Fruit fly (Drosophila melanogaster) whole organism, adult: Measurements from ENCODE around the gene Acyp2.

Experiments
- CG11617 ChIP-seq: fragments of 200-800 bp; sonication (Bioruptor generic); optimal IDR thresholded peaks from 2 replicates; lab custom pipeline; 2017; ENCODE audit warnings: mild to moderate bottlenecking, missing biosample characterization, missing genetic modification reagents, missing genetic modification characterization
- CG12768 ChIP-seq: fragments of 200-800 bp; sonication (Bioruptor generic); optimal IDR thresholded peaks from 2 replicates; lab custom pipeline; 2017; ENCODE audit warnings: missing biosample characterization, missing genetic modification characterization, mild to moderate bottlenecking, moderate library complexity, missing genetic modification reagents
- CG14711 ChIP-seq: fragments of 200-800 bp; sonication (Bioruptor generic); optimal IDR thresholded peaks from 2 replicates; lab custom pipeline; 2018; ENCODE audit warnings: missing biosample characterization, mild to moderate bottlenecking, missing genetic modification characterization, moderate library complexity
- CG1620 ChIP-seq: fragments of 200-800 bp; sonication (Bioruptor generic); optimal IDR thresholded peaks from 2 replicates; lab custom pipeline; 2016; ENCODE audit warnings: missing biosample characterization, missing genetic modification characterization
- CG33017 ChIP-seq: fragments of 200-800 bp; sonication (Bioruptor generic); optimal IDR thresholded peaks from 2 replicates; lab custom pipeline; 2018; ENCODE audit warnings: missing biosample characterization, mild to moderate bottlenecking, missing genetic modification characterization, moderate library complexity
- CG5204 ChIP-seq: fragments of 200-800 bp; sonication (Bioruptor generic); optimal IDR thresholded peaks from 2 replicates; lab custom pipeline; 2016; ENCODE audit warnings: missing biosample characterization, missing genetic modification characterization
- CG7045 ChIP-seq: fragments of 200-800 bp; sonication (Bioruptor generic); optimal IDR thresholded peaks from 2 replicates; lab custom pipeline; 2017; ENCODE audit warnings: missing biosample characterization, mild to moderate bottlenecking, missing genetic modification characterization
- CG7101 ChIP-seq: fragments of 200-800 bp; sonication (Bioruptor generic); optimal IDR thresholded peaks from 2 replicates; lab custom pipeline; 2018; ENCODE audit warnings: missing biosample characterization, mild to moderate bottlenecking, missing genetic modification characterization, moderate library complexity
- Clk ChIP-seq: fragments of 200-800 bp; sonication (Bioruptor generic); optimal IDR thresholded peaks from 2 replicates; lab custom pipeline; 2017; ENCODE audit warnings: missing biosample characterization, missing genetic modification characterization
- Crg-1 ChIP-seq: fragments of 200-800 bp; sonication (Bioruptor generic); optimal IDR thresholded peaks from 2 replicates; lab custom pipeline; 2016; ENCODE audit warnings: missing biosample characterization, missing genetic modification characterization
- Hr96 ChIP-seq: fragments of 200-800 bp; sonication (Bioruptor generic); optimal IDR thresholded peaks from 2 replicates; lab custom pipeline; 2016; ENCODE audit warnings: missing biosample characterization, missing genetic modification characterization
- Mnt ChIP-seq: fragments of 200-800 bp; sonication (Bioruptor generic); optimal IDR thresholded peaks from 2 replicates; lab custom pipeline; 2016; ENCODE audit warnings: missing biosample characterization, mild to moderate bottlenecking, missing genetic modification characterization
- bab1 ChIP-seq: fragments of 200-800 bp; sonication (Bioruptor generic); optimal IDR thresholded peaks from 3 replicates; lab custom pipeline; 2019; ENCODE audit warnings: missing biosample characterization, mild to moderate bottlenecking, missing genetic modification characterization, moderate library complexity
- cic ChIP-seq: fragments of 200-800 bp; sonication (Bioruptor generic); optimal IDR thresholded peaks from 2 replicates; lab custom pipeline; 2017; ENCODE audit warnings: missing biosample characterization, mild to moderate bottlenecking, missing genetic modification characterization, moderate library complexity
- cnc ChIP-seq, 2 experiments: fragments of >200 bp; optimal IDR thresholded peaks; 2 replicates each; lab custom pipeline; 2017
- kay ChIP-seq: fragments of 200-800 bp; sonication (Bioruptor generic); peaks from one replicate; lab custom pipeline; 2016; ENCODE audit warnings: missing biosample characterization, missing genetic modification characterization, borderline replicate concordance
- ovo ChIP-seq: fragments of 200-800 bp; sonication (Bioruptor generic); optimal IDR thresholded peaks from 2 replicates; lab custom pipeline; 2016; ENCODE audit warnings: missing biosample characterization, missing genetic modification characterization
- pad ChIP-seq: fragments of 200-800 bp; sonication (Bioruptor generic); optimal IDR thresholded peaks from 3 replicates; lab custom pipeline; 2017; ENCODE audit warnings: missing biosample characterization, missing genetic modification characterization, mild to moderate bottlenecking, moderate library complexity, missing genetic modification reagents
- tj ChIP-seq: fragments of 200-800 bp; sonication (Bioruptor generic); optimal IDR thresholded peaks from 3 replicates; lab custom pipeline; 2017; ENCODE audit warnings: missing biosample characterization, mild to moderate bottlenecking, missing genetic modification characterization, moderate library complexity
- toe ChIP-seq: fragments of 200-800 bp; sonication (Bioruptor generic); optimal IDR thresholded peaks from 2 replicates; lab custom pipeline; 2016; ENCODE audit warnings: missing biosample characterization, missing genetic modification characterization

Gene Acyp2

DNA sequence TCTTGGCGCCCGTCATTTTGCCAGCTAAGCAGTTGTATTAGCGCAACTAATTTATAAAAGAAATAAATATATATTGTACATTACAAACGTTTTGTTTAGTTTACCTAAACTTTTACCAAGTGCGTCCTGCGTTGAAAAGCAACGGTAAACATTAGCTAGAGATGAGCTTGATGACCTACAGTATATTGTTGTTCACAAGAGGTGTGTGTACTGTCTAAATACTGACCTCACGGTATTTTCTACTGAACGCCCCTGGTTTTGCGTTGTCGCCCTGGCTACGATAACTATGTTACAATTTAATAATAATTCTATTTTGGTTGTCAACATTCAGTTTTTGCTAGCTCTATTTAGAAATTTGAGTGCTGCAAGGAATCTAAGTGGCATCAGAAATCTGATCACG is at the start of gene Acyp2:
Acyp2 (plus strand) TSS at position 262 of the 400 bp plus-strand sequence.
- peak; percentile 67 for TF ChIP-seq toe
- no peak for TF ChIP-seq CG11617 (GFP tag; lab: Kevin White, UChicago)
- no peak for TF ChIP-seq Clk (GFP tag; lab: Kevin White, UChicago)
- peak; percentile 33 for TF ChIP-seq CG1620 (GFP tag; lab: Kevin White, UChicago)
- TF ChIP-seq cnc (optimal IDR thresholded peaks at IDR 0.05; lab: Kevin White, UChicago), result no peak
- TF ChIP-seq Hr96 (GFP tag; lab: Kevin White, UChicago), result no peak
- TF ChIP-seq pad, result peak; percentile 6
- TF ChIP-seq cic (GFP tag; lab: Kevin White, UChicago), result no peak
- TF ChIP-seq Mnt (GFP tag; lab: Kevin White, UChicago), result peak; percentile 37
- TF ChIP-seq tj (GFP tag; lab: Kevin White, UChicago), result no peak
- no peak for TF ChIP-seq Crg-1 (GFP tag; lab: Kevin White, UChicago)
- no peak for TF ChIP-seq CG7045 (GFP tag; lab: Kevin White, UChicago)
- no peak for TF ChIP-seq CG12768 (GFP tag; lab: Kevin White, UChicago)
- TF ChIP-seq CG5204 (GFP tag; lab: Kevin White, UChicago), result no peak
- no peak for TF ChIP-seq CG7101 (tag; lab: Kevin White, UChicago)
- TF ChIP-seq kay, result no peak
- TF ChIP-seq bab1 (GFP tag; lab: Kevin White, UChicago), result peak; percentile 17
- TF ChIP-seq CG33017, result no peak
- TF ChIP-seq CG14711 (tag; lab: Kevin White, UChicago), result no peak
- TF ChIP-seq ovo (GFP tag; lab: Kevin White, UChicago), result peak; percentile 60

DNA sequence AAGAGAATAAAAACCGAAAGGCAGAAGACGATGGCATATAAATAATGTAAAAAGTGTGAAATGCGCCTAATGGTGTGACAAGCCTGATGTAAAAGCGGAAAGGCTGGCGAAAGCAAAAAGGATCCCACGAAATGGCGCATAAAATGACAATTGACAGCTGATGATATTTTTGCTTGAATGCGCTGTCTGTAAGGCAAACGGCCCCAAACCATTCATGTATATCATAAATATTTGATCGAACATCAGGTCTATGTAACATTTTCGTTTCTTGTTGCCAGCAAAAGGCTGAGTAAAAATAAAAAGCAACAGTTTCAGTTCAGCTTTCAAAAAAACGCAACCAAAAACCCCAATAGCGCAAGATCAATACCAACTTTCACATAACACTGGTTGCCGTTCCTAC is 48.1 kb upstream of the Acyp2 start, which contains the start of gene CG4520:
CG4520 (plus strand) TSS at position 301 of the 400 bp plus-strand sequence.
- TF ChIP-seq CG5204 (GFP tag; lab: Kevin White, UChicago) (no peak), CG33017 (no peak), Crg-1 (GFP tag; lab: Kevin White, UChicago) (no peak), cic (GFP tag; lab: Kevin White, UChicago) (no peak), tj (GFP tag; lab: Kevin White, UChicago) (no peak), CG12768 (GFP tag; lab: Kevin White, UChicago) (no peak), pad (no peak), CG14711 (tag; lab: Kevin White, UChicago) (no peak), toe (no peak)

- TF ChIP-seq CG1620 (GFP tag; lab: Kevin White, UChicago), result no peak
- no peak for TF ChIP-seq CG7045 (GFP tag; lab: Kevin White, UChicago)
- no peak for TF ChIP-seq Crg-1 (GFP tag; lab: Kevin White, UChicago)
- no peak for TF ChIP-seq cnc (optimal IDR thresholded peaks at IDR 0.05; lab: Kevin White, UChicago)
- TF ChIP-seq CG33017, result no peak
- TF ChIP-seq Mnt (GFP tag; lab: Kevin White, UChicago), result no peak
- no peak for TF ChIP-seq pad
- no peak for TF ChIP-seq bab1 (GFP tag; lab: Kevin White, UChicago)
- TF ChIP-seq CG14711 (tag; lab: Kevin White, UChicago), result no peak
- TF ChIP-seq Hr96 (GFP tag; lab: Kevin White, UChicago), result no peak
- no peak for TF ChIP-seq cic (GFP tag; lab: Kevin White, UChicago)
- no peak for TF ChIP-seq CG12768 (GFP tag; lab: Kevin White, UChicago)
- no peak for TF ChIP-seq toe
- TF ChIP-seq CG7101 (tag; lab: Kevin White, UChicago), result no peak
- TF ChIP-seq Clk (GFP tag; lab: Kevin White, UChicago), result no peak
- TF ChIP-seq tj (GFP tag; lab: Kevin White, UChicago), result no peak
- TF ChIP-seq CG11617 (GFP tag; lab: Kevin White, UChicago), result no peak
- TF ChIP-seq CG5204 (GFP tag; lab: Kevin White, UChicago), result no peak
- no peak for TF ChIP-seq kay
Observed at dm6 chr3R:15762815-15763214, 29.7 kb upstream of the Acyp2 start, which contains the start of gene CG12784. Gene CG12784 (plus strand): TSS chr3R:15763115.

- no peak for TF ChIP-seq ovo (GFP tag; lab: Kevin White, UChicago)
- TF ChIP-seq CG5204 (GFP tag; lab: Kevin White, UChicago), result no peak
- no peak for TF ChIP-seq cnc (optimal IDR thresholded peaks at IDR 0.05; lab: Kevin White, UChicago)
- no peak for TF ChIP-seq CG7045 (GFP tag; lab: Kevin White, UChicago)
- no peak for TF ChIP-seq tj (GFP tag; lab: Kevin White, UChicago)
- no peak for TF ChIP-seq bab1 (GFP tag; lab: Kevin White, UChicago)
- no peak for TF ChIP-seq CG33017
- TF ChIP-seq CG14711 (tag; lab: Kevin White, UChicago), result no peak
- TF ChIP-seq kay, result no peak
- TF ChIP-seq Hr96 (GFP tag; lab: Kevin White, UChicago), result no peak
- TF ChIP-seq Clk (GFP tag; lab: Kevin White, UChicago), result no peak
- no peak for TF ChIP-seq CG1620 (GFP tag; lab: Kevin White, UChicago)
Observed at dm6 chr3R:15767338-15767737, 25.1 kb upstream of the Acyp2 start, which contains the start of gene CG5623. Gene CG5623 (minus strand): TSS chr3R:15767438.

dm6 chr3R:15768900-15769299 is 23.6 kb upstream of the Acyp2 start:
- no peak for TF ChIP-seq Crg-1 (GFP tag; lab: Kevin White, UChicago)
- no peak for TF ChIP-seq CG14711 (tag; lab: Kevin White, UChicago)
- TF ChIP-seq tj (GFP tag; lab: Kevin White, UChicago), result no peak
- TF ChIP-seq CG5204 (GFP tag; lab: Kevin White, UChicago), result no peak

- TF ChIP-seq bab1 (GFP tag; lab: Kevin White, UChicago) (no peak), Clk (GFP tag; lab: Kevin White, UChicago) (no peak), CG33017 (no peak), toe (no peak), CG7101 (tag; lab: Kevin White, UChicago) (no peak), tj (GFP tag; lab: Kevin White, UChicago) (no peak), Hr96 (GFP tag; lab: Kevin White, UChicago) (no peak), cic (GFP tag; lab: Kevin White, UChicago) (no peak)
Observed at dm6 chr3R:15774128-15774527, 18.4 kb upstream of the Acyp2 start, which contains the start of gene Ttc26. Gene Ttc26 (plus strand): TSS chr3R:15774416.
